Worm (Caenorhabditis elegans) whole organism, midembryonic: ENCODE data around the gene wah-1.
"Not testable (repeated sequence)": the region's sequence is repeated elsewhere in the genome, so short reads cannot be mapped to it uniquely, and the experiment has no call there.

Experiments used
- T22C8.4 ChIP-seq: fragments of 200-800 bp; sonication (Bioruptor generic); IDR thresholded peaks from 2 replicates; pipeline ENCODE4 v1.3.6; 2022; ENCODE audit warnings: missing genetic modification characterization, missing compliant biosample characterization
- flt-1 ChIP-seq: fragments of 200-800 bp; sonication (Bioruptor generic); IDR thresholded peaks from 2 replicates; pipeline ENCODE4 v1.3.6; 2022; ENCODE audit warnings: missing genetic modification characterization, missing compliant biosample characterization
- ref-1 ChIP-seq: fragments of 200-800 bp; sonication (Bioruptor generic); conservative IDR thresholded peaks from 2 replicates; pipeline ENCODE4 v1.3.6; 2022; ENCODE audit warnings: missing genetic modification reagents, missing genetic modification characterization, missing compliant biosample characterization

ce11 chrIII:11967049-11967448 lies 22.9 kb upstream of the wah-1 start:
- TF ChIP-seq ref-1 (GFP tag; lab: Robert Waterston, UW); T22C8.4; flt-1 (GFP tag; lab: Robert Waterston, UW): not testable (repeated sequence)
